Worm (Caenorhabditis elegans): ENCODE results near the gene ZK1010.8.

The ZK1010.8 gene

ce11 chrIII:13030551-13030950, 30.1 kb upstream of the ZK1010.8 start, which contains the start of gene F14F7.7:
F14F7.7 (plus strand) TSS chrIII:13030904.
- TF ChIP-seq efl-1 (optimal IDR thresholded peaks at IDR 0.05) (no peak), efl-1 (GFP tag; optimal IDR thresholded peaks at IDR 0.05 in 1 of 2) (peak in 1 of 2 experiments; percentile 22), nhr-77 (tag; optimal IDR thresholded peaks at IDR 0.05) (no peak)

- TF ChIP-seq swsn-7 (tag; optimal IDR thresholded peaks at IDR 0.05) (no peak), nhr-85 (tag) (no peak), mdl-1 (tag; optimal IDR thresholded peaks at IDR 0.05) (no peak), egl-27 (tag; optimal IDR thresholded peaks at IDR 0.05) (no peak), dpl-1 (GFP tag; optimal IDR thresholded peaks at IDR 0.05) (no peak), unc-62 (GFP tag; optimal IDR thresholded peaks at IDR 0.05) (no peak), lin-39 (tag; optimal IDR thresholded peaks at IDR 0.05) (no peak), elt-3 (tag; optimal IDR thresholded peaks at IDR 0.05) (no peak), ztf-4 (tag; optimal IDR thresholded peaks at IDR 0.05) (no peak), lir-3 (tag; optimal IDR thresholded peaks at IDR 0.05; ENCODE audit: poor library complexity) (no peak), Y116A8C.19 (tag; optimal IDR thresholded peaks at IDR 0.05; ENCODE audit: borderline replicate concordance) (no peak), ces-1 (GFP tag; optimal IDR thresholded peaks at IDR 0.05) (no peak), snu-23 (GFP tag; optimal IDR thresholded peaks at IDR 0.05) (no peak), ceh-8 (GFP tag; optimal IDR thresholded peaks at IDR 0.05) (no peak), rnt-1 (tag; optimal IDR thresholded peaks at IDR 0.05) (no peak)
Measured at ce11 chrIII:13029608-13030007, 29.1 kb upstream of the ZK1010.8 start, which contains the start of gene F14F7.4. F14F7.4 (minus strand) TSS chrIII:13029708.

- TF ChIP-seq efl-1 (optimal IDR thresholded peaks at IDR 0.05) (no peak), efl-1 (GFP tag; optimal IDR thresholded peaks at IDR 0.05 in 1 of 2) (peak in 1 of 2 experiments; percentile 53), alr-1 (tag; optimal IDR thresholded peaks at IDR 0.05; ENCODE audit: borderline replicate concordance) (no peak), unc-86 (tag; optimal IDR thresholded peaks at IDR 0.05) (no peak), nhr-76 (tag; optimal IDR thresholded peaks at IDR 0.05) (no peak)
Measured at ce11 chrIII:13027949-13028348, 27.5 kb upstream of the ZK1010.8 start.

ce11 chrIII:13024281-13024680, 23.8 kb upstream of the ZK1010.8 start, which contains the start of gene cyp-13A12:
cyp-13A12 (plus strand) TSS chrIII:13024547.
- peak; percentile 20 for TF ChIP-seq elt-2 (tag; optimal IDR thresholded peaks at IDR 0.05)
- TF ChIP-seq ceh-90 (tag; optimal IDR thresholded peaks at IDR 0.05) = no peak
- TF ChIP-seq unc-30 (tag; optimal IDR thresholded peaks at IDR 0.05) = no peak
- TF ChIP-seq lir-3 (tag; optimal IDR thresholded peaks at IDR 0.05; ENCODE audit: poor library complexity) = no peak
- no peak for TF ChIP-seq blmp-1 (tag; optimal IDR thresholded peaks at IDR 0.05)
- no peak for TF ChIP-seq jun-1 (tag; optimal IDR thresholded peaks at IDR 0.05)
- TF ChIP-seq lin-35 (GFP tag; optimal IDR thresholded peaks at IDR 0.05) = peak in 1 of 2 experiments; percentile 8
- no peak for TF ChIP-seq C04F5.9 (tag; optimal IDR thresholded peaks at IDR 0.05)
- TF ChIP-seq nhr-90 (tag; optimal IDR thresholded peaks at IDR 0.05; ENCODE audit: poor library complexity) = no peak
- TF ChIP-seq lin-14 (GFP tag; optimal IDR thresholded peaks at IDR 0.05) = no peak

ce11 chrIII:13020741-13021140, 20.3 kb upstream of the ZK1010.8 start, which contains the start of gene cyp-13A11:
cyp-13A11 (plus strand) TSS chrIII:13021006.
- TF ChIP-seq lin-39 (tag; optimal IDR thresholded peaks at IDR 0.05) (no peak), ceh-8 (GFP tag; optimal IDR thresholded peaks at IDR 0.05) (no peak), C04F5.9 (tag; optimal IDR thresholded peaks at IDR 0.05) (no peak), tbx-2 (tag; optimal IDR thresholded peaks at IDR 0.05) (no peak), lin-35 (GFP tag; optimal IDR thresholded peaks at IDR 0.05) (no peak), nhr-90 (tag; optimal IDR thresholded peaks at IDR 0.05; ENCODE audit: poor library complexity) (no peak), zag-1 (tag; optimal IDR thresholded peaks at IDR 0.05) (no peak), nhr-47 (tag; optimal IDR thresholded peaks at IDR 0.05) (no peak), ztf-4 (tag; optimal IDR thresholded peaks at IDR 0.05) (no peak), ces-1 (GFP tag; optimal IDR thresholded peaks at IDR 0.05) (no peak), snu-23 (GFP tag; optimal IDR thresholded peaks at IDR 0.05) (no peak), nhr-20 (tag; optimal IDR thresholded peaks at IDR 0.05) (no peak), unc-86 (tag; optimal IDR thresholded peaks at IDR 0.05) (no peak), lir-3 (tag; optimal IDR thresholded peaks at IDR 0.05; ENCODE audit: poor library complexity) (no peak), lin-14 (GFP tag; optimal IDR thresholded peaks at IDR 0.05) (no peak)
